Worm (Caenorhabditis elegans) whole organism, late embryonic: ENCODE results near the gene srz-64.

Experiments
- C08G9.2 ChIP-seq: sonication (generic microtip); optimal IDR thresholded peaks from 2 replicates; lab custom pipeline; 2016; ENCODE audit warnings: mild to moderate bottlenecking, missing genetic modification characterization, moderate library complexity, missing compliant biosample characterization
- K09A11.1 ChIP-seq: sonication (generic microtip); optimal IDR thresholded peaks from 2 replicates; lab custom pipeline; 2017; ENCODE audit warnings: antibody characterized with exemption, mild to moderate bottlenecking, missing genetic modification characterization, missing compliant biosample characterization; ENCODE audit not compliant: insufficient read depth
- Y22D7AL.16 ChIP-seq: sonication (generic microtip); optimal IDR thresholded peaks from 2 replicates; lab custom pipeline; 2016; ENCODE audit warnings: missing genetic modification characterization, missing compliant biosample characterization
- ceh-14 ChIP-seq: sonication (generic microtip); optimal IDR thresholded peaks from 2 replicates; lab custom pipeline; 2016; ENCODE audit warnings: missing genotype, missing genetic modification characterization, missing compliant biosample characterization
- ceh-18 ChIP-seq: sonication (generic microtip); optimal IDR thresholded peaks from 2 replicates; lab custom pipeline; 2016; ENCODE audit warnings: missing genetic modification characterization, missing compliant biosample characterization
- ceh-22 ChIP-seq: sonication (generic microtip); optimal IDR thresholded peaks from 2 replicates; lab custom pipeline; 2017; ENCODE audit warnings: missing biosample characterization, missing genetic modification characterization
- ceh-24 ChIP-seq: sonication (generic microtip); optimal IDR thresholded peaks from 2 replicates; lab custom pipeline; 2016; ENCODE audit warnings: mild to moderate bottlenecking, missing genetic modification characterization, missing compliant biosample characterization
- ceh-31 ChIP-seq: sonication (generic microtip); optimal IDR thresholded peaks from 2 replicates; lab custom pipeline; 2016; ENCODE audit warnings: missing genetic modification characterization, missing compliant biosample characterization
- ceh-48 ChIP-seq: sonication (generic microtip); optimal IDR thresholded peaks from 2 replicates; lab custom pipeline; 2016; ENCODE audit warnings: missing genetic modification characterization, inconsistent platforms, missing compliant biosample characterization
- che-1 ChIP-seq: sonication (generic microtip); optimal IDR thresholded peaks from 2 replicates; lab custom pipeline; 2016; ENCODE audit warnings: mild to moderate bottlenecking, missing genetic modification characterization, missing compliant biosample characterization
- ets-4 ChIP-seq: sonication (generic microtip); optimal IDR thresholded peaks from 2 replicates; lab custom pipeline; 2016; ENCODE audit warnings: missing genetic modification characterization, missing compliant biosample characterization
- fax-1 ChIP-seq: sonication (generic microtip); optimal IDR thresholded peaks from 2 replicates; lab custom pipeline; 2016; ENCODE audit warnings: missing genotype, missing genetic modification characterization, missing compliant biosample characterization
- fkh-10 ChIP-seq: fragments of 150-350 bp; optimal IDR thresholded peaks from 2 replicates; lab custom pipeline; 2014; ENCODE audit warnings: missing biosample characterization, missing genetic modification reagents, missing genetic modification characterization
- fkh-6 ChIP-seq: sonication (generic microtip); optimal IDR thresholded peaks from 2 replicates; lab custom pipeline; 2016; ENCODE audit warnings: missing genetic modification characterization, missing compliant biosample characterization
- hlh-6 ChIP-seq: sonication (generic microtip); optimal IDR thresholded peaks from 2 replicates; lab custom pipeline; 2016; ENCODE audit warnings: missing genotype, missing genetic modification characterization, missing compliant biosample characterization
- lin-11 ChIP-seq: fragments of 200-800 bp; sonication (Bioruptor generic); optimal IDR thresholded peaks from 2 replicates; lab custom pipeline; 2018; ENCODE audit warnings: mild to moderate bottlenecking, missing genetic modification characterization, missing compliant biosample characterization
- mec-3 ChIP-seq: sonication (generic microtip); optimal IDR thresholded peaks from 2 replicates; lab custom pipeline; 2016; ENCODE audit warnings: borderline replicate concordance, missing genetic modification characterization, missing compliant biosample characterization
- nfya-1 ChIP-seq: sonication (generic microtip); optimal IDR thresholded peaks from 2 replicates; lab custom pipeline; 2017; ENCODE audit warnings: missing genetic modification characterization, mild to moderate bottlenecking, missing compliant biosample characterization, antibody characterized with exemption, moderate library complexity
- nhr-11 ChIP-seq: fragments of 150-350 bp; optimal IDR thresholded peaks from 2 replicates; lab custom pipeline; 2014; ENCODE audit warnings: missing biosample characterization, missing genetic modification characterization
- nhr-232 ChIP-seq: sonication (generic microtip); optimal IDR thresholded peaks from 2 replicates; lab custom pipeline; 2016; ENCODE audit warnings: missing genetic modification characterization, missing compliant biosample characterization
- odd-2 ChIP-seq: sonication (generic microtip); optimal IDR thresholded peaks from 2 replicates; lab custom pipeline; 2017; ENCODE audit warnings: antibody characterized with exemption, mild to moderate bottlenecking, missing genetic modification characterization, missing compliant biosample characterization
- pat-9 ChIP-seq: fragments of 200-800 bp; sonication (Bioruptor generic); optimal IDR thresholded peaks from 2 replicates; lab custom pipeline; 2018; ENCODE audit warnings: mild to moderate bottlenecking, missing genetic modification characterization, moderate library complexity, missing compliant biosample characterization
- pha-4 ChIP-seq: fragments of 150-350 bp; optimal IDR thresholded peaks from 2 replicates; lab custom pipeline; 2018; ENCODE audit warnings: missing biosample characterization, missing genetic modification reagents, missing genetic modification characterization
- pqm-1 ChIP-seq: sonication (generic microtip); optimal IDR thresholded peaks from 2 replicates; lab custom pipeline; 2016; ENCODE audit warnings: missing genetic modification characterization, missing compliant biosample characterization
- pros-1 ChIP-seq: fragments of 150-350 bp; optimal IDR thresholded peaks from 2 replicates; lab custom pipeline; 2014; ENCODE audit warnings: missing biosample characterization, missing genetic modification reagents, missing genetic modification characterization
- rnt-1 ChIP-seq: sonication (generic microtip); optimal IDR thresholded peaks from 2 replicates; lab custom pipeline; 2016; ENCODE audit warnings: missing genetic modification characterization, missing compliant biosample characterization
- sdc-2 ChIP-seq: sonication (generic microtip); optimal IDR thresholded peaks from 2 replicates; lab custom pipeline; 2016; ENCODE audit warnings: missing genotype, missing genetic modification characterization, missing compliant biosample characterization
- sox-4 ChIP-seq: sonication (generic microtip); optimal IDR thresholded peaks from 2 replicates; lab custom pipeline; 2017; ENCODE audit warnings: mild to moderate bottlenecking, missing genetic modification characterization, inconsistent platforms, missing compliant biosample characterization
- syd-9 ChIP-seq: sonication (generic microtip); optimal IDR thresholded peaks from 2 replicates; lab custom pipeline; 2016; ENCODE audit warnings: mild to moderate bottlenecking, missing genetic modification characterization, moderate library complexity, missing compliant biosample characterization
- tbx-2 ChIP-seq: sonication (generic microtip); optimal IDR thresholded peaks from 2 replicates; lab custom pipeline; 2016; ENCODE audit warnings: missing genetic modification characterization, missing compliant biosample characterization
- unc-42 ChIP-seq: sonication (generic microtip); optimal IDR thresholded peaks from 2 replicates; lab custom pipeline; 2016; ENCODE audit warnings: missing genotype, missing genetic modification characterization, missing compliant biosample characterization
- unc-86 ChIP-seq: sonication (generic microtip); optimal IDR thresholded peaks from 2 replicates; lab custom pipeline; 2016; ENCODE audit warnings: missing genetic modification characterization, missing compliant biosample characterization
- zip-5 ChIP-seq: sonication (generic microtip); optimal IDR thresholded peaks from 2 replicates; lab custom pipeline; 2016; ENCODE audit warnings: missing genetic modification characterization, missing compliant biosample characterization

The srz-64 gene

DNA sequence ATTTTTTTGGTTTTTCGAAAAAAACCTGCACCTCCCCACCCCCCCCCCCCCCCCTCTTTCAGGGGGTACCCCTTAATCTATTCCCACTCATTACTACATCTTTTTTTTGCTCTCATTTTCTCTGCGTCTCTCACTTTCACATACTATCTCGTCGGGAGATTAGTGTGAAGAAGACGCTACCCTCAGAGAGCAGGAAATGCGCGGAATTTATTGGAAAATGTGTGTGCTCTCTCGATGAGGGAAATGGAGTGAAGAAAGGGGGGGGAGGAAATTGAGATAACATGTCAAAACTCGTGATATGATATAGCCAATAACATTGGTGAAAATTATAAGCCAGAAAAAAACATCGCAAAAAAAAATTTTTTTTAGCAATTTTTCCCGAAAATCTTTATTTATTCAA is 32.5 kb upstream of the srz-64 start:
- TF ChIP-seq fkh-6 (tag; lab: Kevin White, UChicago) (no peak), nfya-1 (tag; lab: Kevin White, UChicago) (no peak), fkh-10 (GFP tag; lab: Kevin White, UChicago) (no peak), Y22D7AL.16 (tag; lab: Kevin White, UChicago) (no peak), che-1 (tag; lab: Kevin White, UChicago) (no peak), pat-9 (tag; lab: Kevin White, UChicago) (no peak), rnt-1 (no peak)

DNA sequence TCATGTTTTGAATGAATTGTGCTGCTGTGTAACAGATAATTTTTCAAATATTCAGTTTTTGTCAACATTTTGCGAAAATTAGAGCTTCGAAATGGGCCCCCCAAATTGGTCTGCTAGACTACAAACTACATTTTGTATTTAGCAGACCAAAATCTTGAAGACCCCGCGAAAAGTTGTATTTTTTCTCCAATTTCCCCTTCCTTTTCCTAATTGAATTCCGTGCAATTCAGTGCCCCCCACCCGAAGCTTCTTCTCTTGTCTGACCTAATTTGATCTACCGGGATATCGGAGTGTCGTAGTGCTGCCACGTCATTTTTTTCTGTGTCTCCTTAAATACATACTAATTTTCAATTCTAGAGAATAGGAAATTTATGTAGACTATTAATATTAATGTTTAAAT is 31.0 kb upstream of the srz-64 start:
- peak; percentile 72 for TF ChIP-seq unc-42
- TF ChIP-seq C08G9.2 (tag; lab: Kevin White, UChicago): no peak
- TF ChIP-seq pha-4: no peak
- TF ChIP-seq mec-3 (tag; lab: Kevin White, UChicago): no peak

DNA sequence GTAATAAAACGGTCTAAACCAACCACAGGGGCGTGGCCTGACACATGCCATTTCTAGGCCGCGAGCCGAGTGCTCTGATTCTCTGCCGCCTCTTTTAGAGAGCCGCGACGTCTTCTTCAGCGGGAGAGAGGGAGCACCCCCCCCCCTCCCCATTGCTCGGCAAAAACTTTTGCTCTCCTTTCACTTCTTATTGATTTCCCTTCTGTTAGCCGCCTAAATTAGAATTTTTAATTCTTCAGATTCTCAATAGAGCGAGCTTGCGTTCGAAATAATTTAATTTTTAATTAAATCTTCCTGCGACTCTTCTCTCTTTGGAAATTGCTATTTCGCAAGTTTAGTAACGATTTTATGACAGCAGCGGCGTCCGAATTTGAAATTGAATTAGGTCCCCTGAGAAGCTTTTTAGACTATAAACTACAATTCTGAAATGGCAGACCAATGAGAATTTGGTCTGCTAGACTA is 30.2 kb upstream of the srz-64 start:
- TF ChIP-seq nfya-1 (tag; lab: Kevin White, UChicago): peak; percentile 7
- TF ChIP-seq ceh-48 (tag; lab: Kevin White, UChicago): peak; percentile 70
- TF ChIP-seq lin-11 (tag; lab: Kevin White, UChicago): no peak
- TF ChIP-seq ceh-14 (tag; lab: Kevin White, UChicago): peak; percentile 99
- no peak for TF ChIP-seq sox-4
- peak; percentile 15 for TF ChIP-seq unc-86 (tag; lab: Kevin White, UChicago)
- TF ChIP-seq pros-1: no peak
- TF ChIP-seq tbx-2 (tag; lab: Kevin White, UChicago): peak; percentile 17
- TF ChIP-seq che-1 (tag; lab: Kevin White, UChicago): peak; percentile 20
- TF ChIP-seq C08G9.2 (tag; lab: Kevin White, UChicago): no peak
- TF ChIP-seq unc-42: peak; percentile 89
- peak; percentile 50 for TF ChIP-seq ceh-31 (tag; lab: Kevin White, UChicago)

DNA sequence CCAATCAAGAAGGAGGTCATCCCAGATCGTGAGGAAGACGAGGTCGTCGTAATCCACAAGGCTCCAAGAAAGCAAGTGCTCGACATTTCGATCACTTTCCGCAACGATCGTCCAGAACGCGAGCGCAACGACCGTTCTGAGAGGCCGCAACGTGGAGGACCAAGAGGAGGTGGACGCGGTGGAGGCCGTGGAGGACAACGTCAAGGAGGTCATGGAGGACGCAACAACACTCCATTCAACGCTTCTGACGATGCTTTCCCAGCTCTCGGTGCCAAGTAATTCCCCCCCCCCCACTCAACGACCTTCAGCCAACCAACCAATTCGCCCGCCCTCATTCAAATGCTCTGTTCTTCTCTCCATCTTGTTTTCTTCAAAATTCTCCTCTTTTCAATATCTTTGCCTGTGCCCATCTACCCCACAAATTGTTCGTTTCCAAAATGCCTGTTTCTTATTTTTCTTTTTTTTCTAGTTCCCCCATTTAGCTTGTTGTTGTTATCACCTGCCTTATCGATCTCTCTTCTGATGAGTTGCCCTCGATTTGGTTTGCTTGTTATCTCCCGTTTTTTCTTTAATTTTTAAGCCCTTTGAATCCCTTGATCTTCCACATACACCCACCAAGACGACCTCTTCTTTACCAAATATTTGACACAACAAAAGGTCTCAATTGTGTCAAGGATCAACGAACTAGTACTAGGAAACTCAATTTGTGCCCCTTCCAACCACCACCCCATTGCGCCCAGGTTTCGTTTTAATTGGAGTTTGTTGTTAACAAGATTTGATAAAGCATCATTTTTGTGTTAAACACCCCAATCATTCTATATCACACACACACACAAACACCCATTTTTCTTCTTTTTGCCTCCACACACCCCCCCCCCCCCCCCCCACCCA is 29.5 kb upstream of the srz-64 start:
- TF ChIP-seq fax-1 (tag; lab: Kevin White, UChicago) (no peak), ceh-31 (tag; lab: Kevin White, UChicago) (no peak), che-1 (tag; lab: Kevin White, UChicago) (no peak), Y22D7AL.16 (tag; lab: Kevin White, UChicago) (no peak), K09A11.1 (tag; lab: Kevin White, UChicago) (no peak), ceh-48 (tag; lab: Kevin White, UChicago) (no peak), nhr-232 (tag; lab: Kevin White, UChicago) (no peak), syd-9 (tag; lab: Kevin White, UChicago) (no peak), sox-4 (no peak), ceh-18 (tag; lab: Kevin White, UChicago) (no peak), ets-4 (tag; lab: Kevin White, UChicago) (no peak), zip-5 (tag; lab: Kevin White, UChicago) (no peak), ceh-24 (tag; lab: Kevin White, UChicago) (no peak), pqm-1 (no peak), hlh-6 (tag; lab: Kevin White, UChicago) (no peak), odd-2 (tag; lab: Kevin White, UChicago) (no peak), sdc-2 (no peak), nhr-11 (tag; lab: Kevin White, UChicago) (no peak), pat-9 (tag; lab: Kevin White, UChicago) (no peak), ceh-22 (no peak)
